Fruit fly (Drosophila melanogaster): Measurements from ENCODE around the gene Gal.

The Gal gene

dm6 chr2L:6051212-6051621, 44.6 kb upstream of the Gal start (continued):
- peak; percentile 97 for TF ChIP-seq CG10147 (GFP tag; optimal IDR thresholded peaks at IDR 0.05)
- TF ChIP-seq Lhr (GFP tag; optimal IDR thresholded peaks at IDR 0.05): peak; percentile 79
- TF ChIP-seq CrebB (tag; optimal IDR thresholded peaks at IDR 0.05): peak; percentile 98
- peak; percentile 95 for TF ChIP-seq NfI (GFP tag; optimal IDR thresholded peaks at IDR 0.05)
- TF ChIP-seq Myb (GFP tag; optimal IDR thresholded peaks at IDR 0.05): peak; percentile 78
- TF ChIP-seq Tbp (GFP tag; optimal IDR thresholded peaks at IDR 0.05): no peak
- TF ChIP-seq CG10959 (GFP tag; IDR thresholded peaks at IDR 0.05): peak; percentile 93
- peak; percentile 91 for TF ChIP-seq esg (GFP tag; conservative IDR thresholded peaks at IDR 0.05)
- TF ChIP-seq psq (GFP tag; optimal IDR thresholded peaks at IDR 0.05): peak; percentile 72
- TF ChIP-seq tin (GFP tag; optimal IDR thresholded peaks at IDR 0.05): peak; percentile 93
- TF ChIP-seq CG4730 (GFP tag; IDR thresholded peaks at IDR 0.05): peak; percentile 69
- peak; percentile 98 for TF ChIP-seq Hmr (GFP tag; optimal IDR thresholded peaks at IDR 0.05)
- peak; percentile 76 for TF ChIP-seq ash1 (GFP tag; optimal IDR thresholded peaks at IDR 0.05)
- TF ChIP-seq Antp (GFP tag; optimal IDR thresholded peaks at IDR 0.05): peak; percentile 89
- peak; percentile 97 for TF ChIP-seq Rfx (GFP tag; IDR thresholded peaks at IDR 0.05)
- TF ChIP-seq pzg (GFP tag; optimal IDR thresholded peaks at IDR 0.05): peak; percentile 10
- peak; percentile 95 for TF ChIP-seq Dek (tag; optimal IDR thresholded peaks at IDR 0.05)
- no peak for TF ChIP-seq Lpt (GFP tag; optimal IDR thresholded peaks at IDR 0.05)
- TF ChIP-seq Opbp (GFP tag; IDR thresholded peaks at IDR 0.05; ENCODE audit: partially characterized antibody): no peak
- TF ChIP-seq bigmax (GFP tag; optimal IDR thresholded peaks at IDR 0.05): peak; percentile 29
- TF ChIP-seq Dbx (GFP tag; IDR thresholded peaks at IDR 0.05): peak; percentile 96
- peak; percentile 85 for TF ChIP-seq CG18764 (GFP tag; optimal IDR thresholded peaks at IDR 0.05)
- peak; percentile 84; the same call in 2 of the 3 replicates for TF ChIP-seq CG3726 (GFP tag; IDR thresholded peaks at IDR 0.05)
- TF ChIP-seq CG1602 (GFP tag; optimal IDR thresholded peaks at IDR 0.05): peak; percentile 87
- peak; percentile 82 for TF ChIP-seq exex (tag; optimal IDR thresholded peaks at IDR 0.05)
- no peak for TF ChIP-seq CG13287 (GFP tag; IDR thresholded peaks at IDR 0.05; ENCODE audit: partially characterized antibody)
- peak; percentile 98 for TF ChIP-seq CG10979 (tag; optimal IDR thresholded peaks at IDR 0.05)
- TF ChIP-seq CG11398 (GFP tag; optimal IDR thresholded peaks at IDR 0.05): peak; percentile 95
- peak; percentile 27 for TF ChIP-seq Kr (GFP tag; optimal IDR thresholded peaks at IDR 0.05)
- TF ChIP-seq Sox102F (GFP tag; optimal IDR thresholded peaks at IDR 0.05): peak; percentile 95
- peak; percentile 98 for TF ChIP-seq CG2678 (tag; optimal IDR thresholded peaks at IDR 0.05)
- peak; percentile 83 for TF ChIP-seq slp2 (GFP tag; optimal IDR thresholded peaks at IDR 0.05)
- TF ChIP-seq twi (tag; optimal IDR thresholded peaks at IDR 0.05): peak; percentile 89
- TF ChIP-seq Hand (GFP tag; optimal IDR thresholded peaks at IDR 0.05): peak; percentile 98
- TF ChIP-seq Dp (GFP tag; optimal IDR thresholded peaks at IDR 0.05): no peak
- TF ChIP-seq stc (GFP tag; IDR thresholded peaks at IDR 0.05): peak; percentile 95
- peak; percentile 64 for TF ChIP-seq fd102C (GFP tag; optimal IDR thresholded peaks at IDR 0.05)
- TF ChIP-seq vfl (GFP tag; optimal IDR thresholded peaks at IDR 0.05): peak; percentile 90
- TF ChIP-seq CG14014 (GFP tag; IDR thresholded peaks at IDR 0.05): peak; percentile 96
- TF ChIP-seq unpg (GFP tag; optimal IDR thresholded peaks at IDR 0.05): peak; percentile 98
- no peak for TF ChIP-seq BEAF-32 (GFP tag; optimal IDR thresholded peaks at IDR 0.05)
- TF ChIP-seq E2f2 (GFP tag; IDR thresholded peaks at IDR 0.05): peak; percentile 80
- no peak for TF ChIP-seq pita (GFP tag; optimal IDR thresholded peaks at IDR 0.05)
- TF ChIP-seq Nf-YC (tag; optimal IDR thresholded peaks at IDR 0.05): peak; percentile 87
- TF ChIP-seq CG14860 (GFP tag; IDR thresholded peaks at IDR 0.05; ENCODE audit: partially characterized antibody): no peak
- peak; percentile 52 for TF ChIP-seq CTCF (GFP tag; optimal IDR thresholded peaks at IDR 0.05)
- no peak for TF ChIP-seq gfzf (GFP tag; optimal IDR thresholded peaks at IDR 0.05)
- TF ChIP-seq pfk (GFP tag; optimal IDR thresholded peaks at IDR 0.05): peak; percentile 57
- peak; percentile 62 for TF ChIP-seq CG14965 (GFP tag; optimal IDR thresholded peaks at IDR 0.05; ENCODE audit: borderline replicate concordance)
- TF ChIP-seq klu (GFP tag; IDR thresholded peaks at IDR 0.05): peak; percentile 83
- peak; percentile 96 for TF ChIP-seq nmo (GFP tag; optimal IDR thresholded peaks at IDR 0.05)

Data from whole organism, embryonic.